Worm (Caenorhabditis elegans): ENCODE data around the gene Y44F5A.1.

DNA sequence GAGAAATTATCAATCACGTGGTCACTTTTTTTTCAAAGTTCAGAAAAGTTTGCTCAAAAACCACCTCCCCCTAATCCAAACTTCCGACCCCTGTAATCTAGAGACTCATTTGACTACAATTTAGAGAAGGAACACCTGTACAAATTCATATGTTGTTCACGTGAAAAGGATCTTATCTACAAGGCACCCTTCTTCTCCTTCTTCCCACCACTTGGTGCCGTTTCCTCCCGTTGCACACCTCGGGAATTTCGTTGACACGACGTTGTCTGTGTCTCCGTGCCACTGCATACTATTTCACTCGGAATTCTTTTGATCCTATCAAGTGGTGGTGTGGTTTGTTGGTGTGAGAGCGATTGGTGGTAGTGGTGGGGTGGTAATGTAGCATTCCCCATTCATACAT is 27.1 kb upstream of the Y44F5A.1 start:
- TF ChIP-seq zag-1 (tag; optimal IDR thresholded peaks at IDR 0.05) (no peak), dmd-9 (GFP tag; IDR thresholded peaks at IDR 0.05) (no peak), snpc-4 (tag; optimal IDR thresholded peaks at IDR 0.05) (no peak), R02D3.7 (tag; optimal IDR thresholded peaks at IDR 0.05) (no peak), unc-39 (tag; optimal IDR thresholded peaks at IDR 0.05) (no peak)

All from whole organism, L4 larva.